Worm (Caenorhabditis elegans) whole organism, L4/young adult: ENCODE data around the gene clhm-1.

Experiments
- W03F9.2 ChIP-seq: fragments of 150-350 bp; optimal IDR thresholded peaks from 2 replicates; lab custom pipeline; 2014; ENCODE audit warnings: missing biosample characterization, missing genetic modification characterization
- dao-5 ChIP-seq: sonication (generic microtip); optimal IDR thresholded peaks from 2 replicates; lab custom pipeline; 2016; ENCODE audit warnings: missing genotype, missing genetic modification characterization, moderate library complexity, missing compliant biosample characterization
- him-1 ChIP-seq: sonication (generic microtip); optimal IDR thresholded peaks from 2 replicates; lab custom pipeline; 2016; ENCODE audit warnings: missing genotype, missing genetic modification reagents, missing genetic modification characterization, missing compliant biosample characterization

DNA sequence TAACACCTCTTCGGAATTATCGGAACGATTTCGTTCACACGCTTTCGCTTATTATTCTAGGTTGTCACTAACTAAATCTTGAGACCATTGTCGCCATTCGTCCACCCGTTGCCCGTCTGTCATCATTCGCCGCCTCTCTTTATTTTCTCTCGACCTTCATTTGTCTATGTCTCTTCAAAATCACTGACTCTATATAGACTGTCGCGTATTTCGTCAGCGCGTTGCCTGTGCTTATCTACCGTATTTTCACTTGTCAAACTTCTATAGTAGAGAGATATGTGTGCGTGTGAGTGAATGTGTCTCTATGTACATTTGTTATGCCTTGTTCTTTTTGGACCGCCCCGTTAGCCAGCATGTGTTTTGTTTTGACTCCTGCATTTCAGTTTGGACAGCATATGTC, 41.7 kb downstream of the clhm-1 start:
- no peak for TF ChIP-seq him-1 (tag; lab: Kevin White, UChicago)
- TF ChIP-seq dao-5 (tag; lab: Kevin White, UChicago): no peak
- no peak for TF ChIP-seq W03F9.2 (tag; lab: Kevin White, UChicago)
